Worm (Caenorhabditis elegans): ENCODE measurements around the gene D1025.10.
A peak's percentile ranks its signal among the peaks of the same experiment; 100 is the strongest.

The D1025.10 gene

DNA sequence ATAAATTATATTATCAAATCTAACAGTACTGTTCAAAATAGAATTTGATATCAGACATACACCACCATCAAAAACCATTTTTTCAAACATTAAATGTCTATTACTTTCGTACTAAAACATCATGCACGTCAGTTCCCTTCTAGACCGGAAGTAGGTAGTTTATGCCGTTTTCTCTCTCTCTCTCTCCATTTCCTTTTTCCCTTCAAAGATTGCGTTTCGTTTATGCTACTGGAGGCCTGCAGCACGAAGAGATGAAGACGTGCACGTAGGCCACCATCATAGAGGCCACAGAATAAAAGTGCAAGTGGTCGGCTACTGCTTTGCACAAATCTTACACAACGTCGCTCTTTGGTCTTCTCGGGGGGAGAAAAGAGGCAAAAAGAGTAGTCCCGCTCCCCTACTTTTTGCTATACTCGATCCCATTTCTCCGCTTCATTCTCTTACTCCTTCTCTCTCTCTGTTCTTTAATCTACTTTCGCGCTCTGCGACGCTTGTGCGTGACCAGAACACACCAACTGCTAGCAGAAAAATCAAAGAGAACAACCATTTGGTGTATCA lies 44.8 kb downstream of the D1025.10 start (continued):
- no peak for TF ChIP-seq alr-1 (tag; optimal IDR thresholded peaks at IDR 0.05; ENCODE audit: borderline replicate concordance)
- TF ChIP-seq lin-39 (tag; optimal IDR thresholded peaks at IDR 0.05) = no peak
- TF ChIP-seq nhr-12 (tag; optimal IDR thresholded peaks at IDR 0.05) = no peak
- no peak for TF ChIP-seq snpc-4 (tag; optimal IDR thresholded peaks at IDR 0.05)
- no peak for TF ChIP-seq pqm-1 (tag; optimal IDR thresholded peaks at IDR 0.05)
- no peak for TF ChIP-seq zip-4 (GFP tag; optimal IDR thresholded peaks at IDR 0.05)
- no peak for TF ChIP-seq ceh-90 (tag; optimal IDR thresholded peaks at IDR 0.05)
- no peak for TF ChIP-seq dpl-1 (GFP tag; optimal IDR thresholded peaks at IDR 0.05)
- TF ChIP-seq nhr-77 (tag; optimal IDR thresholded peaks at IDR 0.05) = peak; percentile 57
- TF ChIP-seq mep-1 (tag; optimal IDR thresholded peaks at IDR 0.05) = peak; percentile 44
- TF ChIP-seq nhr-71 (tag; optimal IDR thresholded peaks at IDR 0.05) = peak; percentile 95
- no peak for TF ChIP-seq sox-4 (tag; optimal IDR thresholded peaks at IDR 0.05)
- TF ChIP-seq elt-2 (tag; optimal IDR thresholded peaks at IDR 0.05) = no peak
- TF ChIP-seq lir-3 (tag; optimal IDR thresholded peaks at IDR 0.05; ENCODE audit: poor library complexity) = peak; percentile 15
- no peak for TF ChIP-seq ces-1 (GFP tag; optimal IDR thresholded peaks at IDR 0.05)
- no peak for TF ChIP-seq nhr-11 (tag; optimal IDR thresholded peaks at IDR 0.05)
- TF ChIP-seq unc-62 (GFP tag; optimal IDR thresholded peaks at IDR 0.05) = no peak
- no peak for TF ChIP-seq aly-2 (tag; optimal IDR thresholded peaks at IDR 0.05)
- no peak for TF ChIP-seq skn-1 (tag; optimal IDR thresholded peaks at IDR 0.05)
- TF ChIP-seq rnt-1 (tag; optimal IDR thresholded peaks at IDR 0.05) = peak; percentile 84
- TF ChIP-seq C16A3.4 (tag; optimal IDR thresholded peaks at IDR 0.05) = peak; percentile 47
- peak; percentile 85 for TF ChIP-seq tbx-2 (tag; optimal IDR thresholded peaks at IDR 0.05)
- no peak for TF ChIP-seq hlh-17 (GFP tag; optimal IDR thresholded peaks at IDR 0.05; ENCODE audit: borderline replicate concordance)
- peak; percentile 22 for TF ChIP-seq nhr-90 (tag; optimal IDR thresholded peaks at IDR 0.05; ENCODE audit: poor library complexity)
- peak; percentile 75 for TF ChIP-seq nhr-19 (GFP tag; conservative IDR thresholded peaks at IDR 0.05)
- TF ChIP-seq ceh-82 (tag; optimal IDR thresholded peaks at IDR 0.05) = peak in 1 of 3 experiments; percentile 45
- no peak for TF ChIP-seq hlh-4 (tag; optimal IDR thresholded peaks at IDR 0.05)
- TF ChIP-seq ets-5 (GFP tag; IDR thresholded peaks at IDR 0.05) = no peak
- TF ChIP-seq isw-1 (GFP tag; IDR thresholded peaks at IDR 0.05) = peak; percentile 32
- TF ChIP-seq efl-3 (GFP tag; optimal IDR thresholded peaks at IDR 0.05) = no peak
- TF ChIP-seq swsn-7 (tag; optimal IDR thresholded peaks at IDR 0.05) = peak; percentile 65
- TF ChIP-seq nhr-76 (tag; optimal IDR thresholded peaks at IDR 0.05) = no peak
- TF ChIP-seq ama-1 (optimal IDR thresholded peaks at IDR 0.05) = no peak
- TF ChIP-seq fkh-10 (GFP tag; optimal IDR thresholded peaks at IDR 0.05) = peak; percentile 93
- TF ChIP-seq nhr-85 (tag) = peak; percentile 87
- peak; percentile 61 for TF ChIP-seq unc-86 (tag; optimal IDR thresholded peaks at IDR 0.05)
- TF ChIP-seq sptf-1 (tag; optimal IDR thresholded peaks at IDR 0.05) = no peak
- no peak for TF ChIP-seq F16B12.6 (tag; optimal IDR thresholded peaks at IDR 0.05)
- TF ChIP-seq ztf-4 (tag; optimal IDR thresholded peaks at IDR 0.05) = peak; percentile 75

DNA sequence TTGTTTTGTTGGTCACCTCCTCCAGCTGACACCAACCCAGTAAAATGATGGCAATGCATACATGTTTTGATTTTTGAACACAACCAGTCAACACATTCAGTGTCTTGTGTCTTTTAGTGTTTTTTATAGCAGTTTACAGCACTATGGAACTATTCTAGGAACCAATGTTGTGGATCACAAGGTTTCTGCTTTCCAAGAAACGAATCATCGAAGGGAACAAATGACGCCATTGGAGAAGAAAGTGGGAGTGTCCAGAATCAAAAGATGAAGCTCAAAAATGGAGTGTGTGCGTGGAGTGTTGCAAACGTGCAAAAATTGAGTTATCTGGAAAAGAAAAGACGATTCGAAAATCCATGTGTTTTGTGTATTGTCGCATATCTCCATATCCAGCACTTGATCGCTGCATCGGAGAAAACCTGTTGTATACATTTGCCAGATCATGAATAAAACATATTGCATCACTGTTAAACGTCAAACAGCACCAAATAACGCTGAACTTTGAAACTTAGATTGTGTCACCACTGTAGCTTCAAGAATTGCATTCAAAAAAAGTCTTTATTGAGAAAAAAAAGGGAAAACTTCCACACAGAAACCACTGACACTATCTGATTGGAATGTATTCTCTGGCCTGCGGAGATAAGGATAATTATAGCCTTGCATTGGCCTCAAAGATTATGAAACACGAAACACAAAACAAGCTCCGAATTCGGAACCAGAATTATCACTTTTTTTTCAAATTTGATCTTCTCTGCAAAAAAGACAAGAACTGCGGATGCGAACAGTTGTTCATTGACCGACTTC lies 45.8 kb downstream of the D1025.10 start:
- TF ChIP-seq jun-1 (tag; optimal IDR thresholded peaks at IDR 0.05) (no peak), isw-1 (GFP tag; IDR thresholded peaks at IDR 0.05) (no peak), fkh-4 (tag; optimal IDR thresholded peaks at IDR 0.05; ENCODE audit: borderline replicate concordance) (no peak), nhr-237 (tag; optimal IDR thresholded peaks at IDR 0.05) (no peak), lin-14 (GFP tag; optimal IDR thresholded peaks at IDR 0.05) (peak; percentile 82), fkh-8 (tag; optimal IDR thresholded peaks at IDR 0.05) (peak; percentile 99), sptf-1 (tag; optimal IDR thresholded peaks at IDR 0.05) (no peak), pax-3 (tag; optimal IDR thresholded peaks at IDR 0.05) (peak; percentile 87), skn-1 (tag; optimal IDR thresholded peaks at IDR 0.05) (no peak), elt-3 (tag; optimal IDR thresholded peaks at IDR 0.05) (peak in 2 of 6 experiments; percentile 6 to 35), ama-1 (optimal IDR thresholded peaks at IDR 0.05) (no peak), rnt-1 (tag; optimal IDR thresholded peaks at IDR 0.05) (peak; percentile 23), unc-62 (GFP tag; optimal IDR thresholded peaks at IDR 0.05) (no peak), nhr-12 (tag; optimal IDR thresholded peaks at IDR 0.05) (no peak), zip-4 (GFP tag; optimal IDR thresholded peaks at IDR 0.05) (peak; percentile 25), swsn-7 (tag; optimal IDR thresholded peaks at IDR 0.05) (peak; percentile 82), mep-1 (tag; optimal IDR thresholded peaks at IDR 0.05) (peak; percentile 46), egl-13 (tag; optimal IDR thresholded peaks at IDR 0.05) (peak; percentile 97), efl-1 (optimal IDR thresholded peaks at IDR 0.05) (no peak), efl-1 (GFP tag; optimal IDR thresholded peaks at IDR 0.05 in 1 of 2) (no peak), nhr-11 (tag; optimal IDR thresholded peaks at IDR 0.05) (peak; percentile 81), dpl-1 (GFP tag; optimal IDR thresholded peaks at IDR 0.05) (peak in 1 of 3 experiments; percentile 4), alr-1 (tag; optimal IDR thresholded peaks at IDR 0.05; ENCODE audit: borderline replicate concordance) (no peak)
